Fruit fly (Drosophila melanogaster): Measurements from ENCODE around the gene ND-B14.5A.

ND-B14.5A gene

DNA sequence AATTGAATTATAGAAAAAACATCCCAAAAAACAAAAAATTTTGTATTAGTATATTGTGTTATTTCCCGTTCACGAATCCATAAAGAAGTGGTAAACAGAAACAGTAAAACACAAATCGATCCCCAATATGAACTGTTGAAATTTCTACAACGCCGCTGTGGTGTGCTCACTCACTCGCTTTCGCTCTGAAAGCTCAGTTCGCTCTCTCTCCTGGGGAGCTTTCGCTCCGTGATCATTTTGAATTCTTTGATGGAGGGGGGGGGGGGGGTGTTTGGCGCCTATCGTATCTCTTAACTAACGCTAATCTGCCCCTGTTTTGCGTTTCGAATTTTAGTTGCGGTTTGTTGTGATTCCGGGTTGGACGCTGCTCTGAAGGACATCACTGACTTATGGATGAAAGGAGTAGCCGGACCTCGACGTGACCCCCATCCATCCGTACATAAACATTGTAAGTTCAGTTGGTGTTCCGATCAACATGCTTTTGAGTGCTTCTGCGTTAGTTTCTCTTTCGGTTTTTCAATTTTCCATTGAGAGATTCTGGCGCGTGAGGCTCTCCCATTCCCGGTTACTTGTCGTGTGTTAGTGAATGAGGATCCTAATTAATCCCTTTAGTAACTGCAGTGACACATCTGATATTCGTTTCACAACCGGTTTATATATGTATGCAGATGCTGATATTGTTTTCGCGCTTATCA, 31.0 kb upstream of the ND-B14.5A start, which contains the start of gene D2hgdh (continued):
- TF ChIP-seq jigr1 (GFP tag; IDR thresholded peaks at IDR 0.05) (no peak), z (GFP tag; IDR thresholded peaks at IDR 0.05) (peak; percentile 76; the same call in 2 of the 3 replicates), chinmo (GFP tag; IDR thresholded peaks at IDR 0.05; ENCODE audit: partially characterized antibody) (peak; percentile 71; the same call in 1 of the 4 replicates), Jarid2 (GFP tag; optimal IDR thresholded peaks at IDR 0.05) (peak; percentile 15), Bgb (GFP tag; IDR thresholded peaks at IDR 0.05; ENCODE audit: partially characterized antibody) (no peak), CG8290 (GFP tag; optimal IDR thresholded peaks at IDR 0.05) (no peak), CG8290 (tag; optimal IDR thresholded peaks at IDR 0.05) (peak in 1 of 2 experiments; percentile 39), Drgx (GFP tag; IDR thresholded peaks at IDR 0.05) (peak; percentile 53), dysf (GFP tag; IDR thresholded peaks at IDR 0.05) (peak; percentile 11; the same call in 1 of the 3 replicates), sens (GFP tag) (peak; percentile 62), CG8478 (optimal IDR thresholded peaks at IDR 0.05) (no peak), lola (GFP tag; optimal IDR thresholded peaks at IDR 0.05) (no peak), Meics (GFP tag; optimal IDR thresholded peaks at IDR 0.05) (peak; percentile 8), CG31365 (tag; optimal IDR thresholded peaks at IDR 0.05) (no peak), CG13123 (GFP tag; optimal IDR thresholded peaks at IDR 0.05) (no peak), CG13296 (GFP tag; optimal IDR thresholded peaks at IDR 0.05) (peak; percentile 2), CG13287 (GFP tag; IDR thresholded peaks at IDR 0.05; ENCODE audit: partially characterized antibody) (peak; percentile 33; the same call in 1 of the 2 replicates), amos (GFP tag; IDR thresholded peaks at IDR 0.05; ENCODE audit: partially characterized antibody) (peak; percentile 23; the same call in 1 of the 2 replicates), pan (optimal IDR thresholded peaks at IDR 0.05) (no peak), pan (GFP tag; optimal IDR thresholded peaks at IDR 0.05 in 1 of 2, IDR thresholded peaks at IDR 0.05 in 1 of 2) (peak in 1 of 2 experiments; percentile 24), CG11398 (GFP tag; optimal IDR thresholded peaks at IDR 0.05) (no peak), NFAT (GFP tag; IDR thresholded peaks at IDR 0.05) (0 out of 2 replicates have a peak, but pooled peaks have one; percentile 8), CG15696 (tag; optimal IDR thresholded peaks at IDR 0.05) (no peak), gro (GFP tag; optimal IDR thresholded peaks at IDR 0.05) (peak; percentile 1), Chrac-16 (GFP tag; optimal IDR thresholded peaks at IDR 0.05) (no peak), wek (GFP tag; optimal IDR thresholded peaks at IDR 0.05) (no peak), CG3163 (GFP tag; optimal IDR thresholded peaks at IDR 0.05) (peak; percentile 69), ranshi (GFP tag; IDR thresholded peaks at IDR 0.05) (no peak; the same call in 1 of the 2 replicates), grau (tag; optimal IDR thresholded peaks at IDR 0.05) (peak; percentile 37), hbn (GFP tag; IDR thresholded peaks at IDR 0.05; ENCODE audit: partially characterized antibody) (no peak), gem (tag; optimal IDR thresholded peaks at IDR 0.05) (peak; percentile 30), HHEX (GFP tag; optimal IDR thresholded peaks at IDR 0.05) (no peak), CG3726 (GFP tag; IDR thresholded peaks at IDR 0.05) (no peak), crol (GFP tag; IDR thresholded peaks at IDR 0.05) (peak; percentile 80), E2f2 (GFP tag; IDR thresholded peaks at IDR 0.05) (peak; percentile 42; the same call in 1 of the 2 replicates), Opbp (GFP tag; IDR thresholded peaks at IDR 0.05; ENCODE audit: partially characterized antibody) (no peak), stc (GFP tag; IDR thresholded peaks at IDR 0.05) (no peak), Usf (GFP tag; optimal IDR thresholded peaks at IDR 0.05) (no peak), Trl (optimal IDR thresholded peaks at IDR 0.05) (peak; percentile 61 to 80), Trl (GFP tag; optimal IDR thresholded peaks at IDR 0.05) (no peak), CG18011 (GFP tag; optimal IDR thresholded peaks at IDR 0.05) (no peak), D19B (GFP tag; optimal IDR thresholded peaks at IDR 0.05) (peak; percentile 28), Six4 (GFP tag; optimal IDR thresholded peaks at IDR 0.05) (no peak), CG9932 (GFP tag; IDR thresholded peaks at IDR 0.05) (peak; percentile 43), CG15011 (GFP tag; optimal IDR thresholded peaks at IDR 0.05) (no peak), CG2678 (tag; optimal IDR thresholded peaks at IDR 0.05) (peak; percentile 30), Ada2b (GFP tag; IDR thresholded peaks at IDR 0.05) (0 out of 2 replicates have a peak, but pooled peaks have one; percentile 7), sob (GFP tag; IDR thresholded peaks at IDR 0.05) (no peak), Dp (GFP tag; optimal IDR thresholded peaks at IDR 0.05) (peak; percentile 20), Stat92E (GFP tag; optimal IDR thresholded peaks at IDR 0.05) (no peak)
